Worm (Caenorhabditis elegans) whole organism, early embryonic: Measurements from ENCODE around the gene oac-53.

Source experiments
- B0310.2 ChIP-seq: sonication (generic microtip); optimal IDR thresholded peaks from 2 replicates; lab custom pipeline; 2016; ENCODE audit warnings: mild to moderate bottlenecking, missing genetic modification characterization, missing compliant biosample characterization
- F13C5.2 ChIP-seq: sonication (generic microtip); optimal IDR thresholded peaks from 2 replicates; lab custom pipeline; 2017; ENCODE audit warnings: mild to moderate bottlenecking, missing genetic modification characterization, inconsistent platforms, missing compliant biosample characterization
- aly-1 ChIP-seq: sonication (generic microtip); optimal IDR thresholded peaks from 2 replicates; lab custom pipeline; 2016; ENCODE audit warnings: missing genetic modification characterization, missing compliant biosample characterization
- ama-1 ChIP-seq: fragments of 150-350 bp; optimal IDR thresholded peaks from 2 replicates; lab custom pipeline; 2014
- ceh-13 ChIP-seq: fragments of 200-800 bp; sonication (Bioruptor generic); optimal IDR thresholded peaks from 2 replicates; lab custom pipeline; 2018; ENCODE audit warnings: mild to moderate bottlenecking, missing genetic modification characterization, missing compliant biosample characterization
- ceh-36 ChIP-seq: sonication (generic microtip); optimal IDR thresholded peaks from 2 replicates; lab custom pipeline; 2016; ENCODE audit warnings: missing genetic modification characterization, inconsistent platforms, missing compliant biosample characterization
- ets-7 ChIP-seq: sonication (generic microtip); optimal IDR thresholded peaks from 2 replicates; lab custom pipeline; 2016; ENCODE audit warnings: missing genotype, missing genetic modification characterization, missing compliant biosample characterization
- flt-1 ChIP-seq: fragments of 200-800 bp; sonication (Bioruptor generic); IDR thresholded peaks from 2 replicates; pipeline ENCODE4 v1.3.6; 2022; ENCODE audit warnings: missing genetic modification characterization, missing compliant biosample characterization
- hmbx-1 ChIP-seq: sonication (generic microtip); optimal IDR thresholded peaks from 2 replicates; lab custom pipeline; 2016; ENCODE audit warnings: mild to moderate bottlenecking, missing genetic modification characterization, missing compliant biosample characterization
- hmg-4 ChIP-seq: fragments of 200-800 bp; sonication (Bioruptor generic); optimal IDR thresholded peaks from 2 replicates; lab custom pipeline; 2018; ENCODE audit warnings: mild to moderate bottlenecking, missing genetic modification characterization, missing compliant biosample characterization
- hnd-1 ChIP-seq: sonication (generic microtip); optimal IDR thresholded peaks from 2 replicates; lab custom pipeline; 2016; ENCODE audit warnings: missing genetic modification characterization, missing compliant biosample characterization
- pes-1 ChIP-seq: fragments of 200-800 bp; sonication (Bioruptor generic); IDR thresholded peaks from 2 replicates; pipeline ENCODE4 v1.3.6; 2022; ENCODE audit warnings: missing genetic modification reagents, missing genetic modification characterization, missing compliant biosample characterization
- scrt-1 ChIP-seq: fragments of 200-800 bp; sonication (Bioruptor generic); IDR thresholded peaks from 2 replicates; pipeline ENCODE4 v1.3.6; 2022; ENCODE audit warnings: missing genetic modification characterization, missing compliant biosample characterization
- sea-1 ChIP-seq: fragments of 200-800 bp; sonication (Bioruptor generic); conservative IDR thresholded peaks from 2 replicates; pipeline ENCODE4 v1.3.6; 2022; ENCODE audit warnings: missing genetic modification characterization, missing compliant biosample characterization
- tbx-11 ChIP-seq: fragments of 200-800 bp; sonication (Bioruptor generic); IDR thresholded peaks from 2 replicates; pipeline ENCODE4 v1.3.6; 2022; ENCODE audit warnings: missing genetic modification characterization, missing compliant biosample characterization
- tbx-37 ChIP-seq: fragments of 200-800 bp; sonication (Bioruptor generic); conservative IDR thresholded peaks from 2 replicates; pipeline ENCODE4 v1.3.6; 2022; ENCODE audit warnings: missing genetic modification reagents, missing genetic modification characterization, missing compliant biosample characterization
- tra-4 ChIP-seq: sonication (generic microtip); optimal IDR thresholded peaks from 2 replicates; lab custom pipeline; 2017; ENCODE audit warnings: missing genetic modification characterization, missing compliant biosample characterization

oac-53 gene

DNA sequence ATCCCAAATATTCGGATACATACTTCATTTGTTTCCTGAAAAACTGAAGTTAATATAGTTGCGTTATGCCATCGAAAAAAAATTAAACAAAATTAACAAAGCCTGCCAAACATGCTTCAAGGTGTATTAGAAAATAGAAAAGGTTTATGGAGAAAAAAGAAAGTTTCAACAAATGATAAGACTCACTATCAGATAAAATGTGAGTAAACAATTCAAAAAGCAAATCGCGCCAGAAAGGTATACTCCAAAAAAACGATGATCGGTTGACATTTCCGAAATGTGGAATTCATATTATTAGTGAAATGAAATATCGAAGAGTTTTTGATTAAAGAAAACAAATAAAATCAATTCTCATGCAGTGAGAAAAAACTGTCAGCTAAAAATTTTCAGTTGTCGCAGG lies 6.9 kb downstream of the oac-53 start, which contains the start of gene Y70C5A.3:
Gene Y70C5A.3 (minus strand): TSS at position 50 of the 400 bp plus-strand sequence.
- TF ChIP-seq hmg-4 (GFP tag; lab: Kevin White, UChicago) = no peak

DNA sequence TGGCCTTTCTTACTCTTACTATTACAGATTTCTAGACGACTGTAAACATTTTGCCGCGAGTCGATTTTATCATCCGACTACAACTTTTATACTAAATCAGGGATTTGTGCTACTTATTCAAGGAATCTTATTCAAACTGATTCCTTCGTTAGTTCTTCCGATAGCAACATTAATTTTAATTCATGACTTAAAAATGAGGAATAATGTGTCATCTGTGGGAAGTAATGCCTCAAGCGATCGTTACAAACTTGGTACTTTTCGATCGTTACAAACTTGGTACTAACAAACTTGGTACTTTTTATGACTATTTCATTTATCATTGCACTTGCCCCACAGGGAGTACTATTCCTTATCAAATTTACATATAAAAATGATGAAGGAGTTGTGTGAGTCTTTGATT lies 10.3 kb downstream of the oac-53 start, which contains the start of gene Y70C5A.4:
Gene Y70C5A.4 (plus strand): TSS at position 301 of the 400 bp plus-strand sequence.
- no peak for TF ChIP-seq tbx-37 (GFP tag; lab: Robert Waterston, UW)
- TF ChIP-seq ama-1 = no peak
- no peak for TF ChIP-seq aly-1 (tag; lab: Kevin White, UChicago)
- no peak for TF ChIP-seq ceh-36 (tag; lab: Kevin White, UChicago)
- TF ChIP-seq hmg-4 (GFP tag; lab: Kevin White, UChicago) = no peak
- TF ChIP-seq hmbx-1 (tag; lab: Kevin White, UChicago) = no peak
- TF ChIP-seq tra-4 (tag; lab: Kevin White, UChicago) = no peak
- no peak for TF ChIP-seq ceh-13
- no peak for TF ChIP-seq F13C5.2 (tag; lab: Kevin White, UChicago)
- TF ChIP-seq tbx-11 = no peak
- TF ChIP-seq hnd-1 (tag; lab: Kevin White, UChicago) = no peak
- TF ChIP-seq scrt-1 (GFP tag; lab: Robert Waterston, UW) = no peak
- TF ChIP-seq sea-1 (GFP tag; lab: Robert Waterston, UW) = no peak

DNA sequence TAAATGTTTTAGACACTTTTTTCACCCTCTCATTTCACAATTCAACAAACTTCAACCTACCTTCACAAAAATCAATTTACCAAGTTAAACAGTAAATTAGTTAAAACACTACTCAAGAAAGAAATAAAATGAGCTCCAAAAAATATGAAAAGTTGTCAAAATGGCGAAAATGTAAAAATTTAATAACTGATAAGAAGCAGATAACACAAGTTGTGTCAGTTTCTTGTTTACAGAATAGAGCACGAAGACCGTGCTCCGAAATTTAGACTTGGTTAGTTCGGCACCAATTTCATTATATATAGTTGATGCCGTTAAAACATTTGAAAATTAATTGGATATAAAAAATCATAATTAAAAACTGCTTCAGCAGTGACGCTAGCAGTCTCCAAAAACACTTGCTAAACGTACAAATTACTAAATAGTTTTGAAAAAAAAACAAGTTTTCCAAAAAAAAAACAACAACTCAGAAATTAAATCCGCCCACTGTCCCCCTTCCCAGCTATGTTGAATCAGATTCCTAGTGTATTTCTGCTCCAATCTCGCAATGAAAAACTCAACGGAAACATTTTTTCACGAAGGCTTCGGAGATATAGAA lies 16.9 kb downstream of the oac-53 start, which contains the start of gene srw-54:
Gene srw-54 (plus strand): TSS at position 545 of the 595 bp plus-strand sequence.
- no peak for TF ChIP-seq ets-7
- TF ChIP-seq hmg-4 (GFP tag; lab: Kevin White, UChicago) = no peak
- no peak for TF ChIP-seq hmbx-1 (tag; lab: Kevin White, UChicago)
- TF ChIP-seq sea-1 (GFP tag; lab: Robert Waterston, UW) = no peak
- no peak for TF ChIP-seq scrt-1 (GFP tag; lab: Robert Waterston, UW)
- TF ChIP-seq ceh-36 (tag; lab: Kevin White, UChicago) = no peak
- no peak for TF ChIP-seq ama-1
- no peak for TF ChIP-seq pes-1 (GFP tag; lab: Robert Waterston, UW)
- TF ChIP-seq tra-4 (tag; lab: Kevin White, UChicago) = no peak
- TF ChIP-seq tbx-37 (GFP tag; lab: Robert Waterston, UW) = no peak
- no peak for TF ChIP-seq flt-1
- no peak for TF ChIP-seq F13C5.2 (tag; lab: Kevin White, UChicago)
- TF ChIP-seq B0310.2 (tag; lab: Kevin White, UChicago) = no peak

DNA sequence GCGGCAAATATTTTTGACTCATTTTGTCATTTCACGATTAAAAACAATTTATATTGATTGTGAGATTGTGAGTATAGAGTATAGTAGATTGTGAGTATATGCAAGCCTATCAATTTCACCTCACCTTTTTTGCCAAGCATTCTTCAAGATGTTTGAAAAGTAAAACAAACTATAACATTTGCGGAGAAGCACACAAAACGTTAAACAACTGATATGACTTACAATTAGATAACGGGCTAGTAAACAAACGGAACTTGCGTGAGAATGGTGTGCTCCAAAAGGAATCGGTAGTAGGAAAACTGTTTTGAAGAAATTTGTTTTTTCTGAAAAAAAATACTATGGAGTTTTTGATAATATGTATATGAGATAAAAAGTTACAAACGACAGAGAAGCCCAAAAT lies 17.7 kb downstream of the oac-53 start:
- TF ChIP-seq hnd-1 (tag; lab: Kevin White, UChicago) (no peak), pes-1 (GFP tag; lab: Robert Waterston, UW) (no peak)

DNA sequence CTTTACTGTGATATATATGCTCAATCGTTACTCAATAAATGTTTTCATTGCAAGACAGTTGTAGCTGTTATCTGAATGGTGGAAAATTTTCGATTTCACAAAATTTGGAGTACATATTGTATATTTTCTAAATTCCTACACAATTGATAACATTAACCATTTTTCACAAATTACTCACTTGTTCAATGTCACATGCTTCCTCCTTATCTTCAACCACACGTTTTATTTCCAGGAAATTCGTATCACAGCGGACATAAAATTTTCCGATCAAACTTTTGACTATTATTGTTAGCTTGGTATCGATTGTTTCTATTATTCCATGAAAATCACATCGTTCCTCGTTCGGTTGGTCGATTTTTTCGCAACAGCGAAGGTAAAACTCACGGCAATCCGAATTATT lies 19.3 kb downstream of the oac-53 start:
- TF ChIP-seq ceh-36 (tag; lab: Kevin White, UChicago) = no peak
- no peak for TF ChIP-seq tra-4 (tag; lab: Kevin White, UChicago)
- TF ChIP-seq B0310.2 (tag; lab: Kevin White, UChicago) = no peak
- no peak for TF ChIP-seq hmbx-1 (tag; lab: Kevin White, UChicago)
- no peak for TF ChIP-seq F13C5.2 (tag; lab: Kevin White, UChicago)
- TF ChIP-seq ets-7 = no peak
- TF ChIP-seq ceh-13 = no peak
- TF ChIP-seq pes-1 (GFP tag; lab: Robert Waterston, UW) = no peak
- TF ChIP-seq hnd-1 (tag; lab: Kevin White, UChicago) = no peak
- no peak for TF ChIP-seq tbx-11
- no peak for TF ChIP-seq tbx-37 (GFP tag; lab: Robert Waterston, UW)
- TF ChIP-seq sea-1 (GFP tag; lab: Robert Waterston, UW) = no peak
- no peak for TF ChIP-seq ama-1

DNA sequence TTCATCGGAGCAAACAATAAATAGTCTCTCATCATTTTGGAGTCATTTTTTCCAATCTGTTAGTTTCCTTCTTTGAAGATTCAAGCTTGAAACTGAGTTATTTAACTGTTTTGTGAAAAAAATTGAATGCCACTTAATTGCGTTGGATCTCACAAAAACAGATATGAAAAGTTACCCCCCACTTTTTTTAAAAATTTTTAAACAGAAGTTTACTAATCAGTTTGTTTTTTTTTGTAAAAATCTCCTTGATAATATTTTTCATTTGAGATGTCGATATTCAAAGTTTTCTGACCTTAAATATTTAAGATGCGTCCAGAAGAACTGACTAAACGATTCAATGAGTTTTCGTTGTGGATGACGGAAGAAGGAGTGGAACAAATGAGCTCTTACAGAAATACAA lies 21.5 kb downstream of the oac-53 start, which contains the start of gene Y32B12C.1:
Gene Y32B12C.1 (plus strand): TSS at position 301 of the 400 bp plus-strand sequence.
- no peak for TF ChIP-seq ceh-13

DNA sequence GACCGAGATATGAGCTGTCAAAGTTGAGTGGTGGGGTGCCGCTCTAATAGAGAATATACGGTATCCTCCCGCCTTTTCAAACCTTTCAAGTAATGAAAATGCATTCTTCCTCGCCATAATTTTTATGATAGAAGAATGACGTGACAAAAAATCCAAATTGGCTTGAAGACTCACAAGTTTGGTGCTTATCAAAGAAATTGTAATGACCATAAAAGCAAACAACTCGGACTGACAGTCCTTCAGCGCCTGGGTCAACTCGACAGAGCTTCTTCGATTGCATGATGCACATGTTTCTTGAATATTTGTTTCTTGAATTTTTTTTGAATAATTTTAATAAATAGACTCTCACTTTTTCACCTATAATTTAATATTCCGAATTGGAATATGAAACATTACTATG lies 22.3 kb downstream of the oac-53 start:
- TF ChIP-seq tra-4 (tag; lab: Kevin White, UChicago) = no peak
- no peak for TF ChIP-seq hmbx-1 (tag; lab: Kevin White, UChicago)
- no peak for TF ChIP-seq ets-7
- no peak for TF ChIP-seq tbx-11

DNA sequence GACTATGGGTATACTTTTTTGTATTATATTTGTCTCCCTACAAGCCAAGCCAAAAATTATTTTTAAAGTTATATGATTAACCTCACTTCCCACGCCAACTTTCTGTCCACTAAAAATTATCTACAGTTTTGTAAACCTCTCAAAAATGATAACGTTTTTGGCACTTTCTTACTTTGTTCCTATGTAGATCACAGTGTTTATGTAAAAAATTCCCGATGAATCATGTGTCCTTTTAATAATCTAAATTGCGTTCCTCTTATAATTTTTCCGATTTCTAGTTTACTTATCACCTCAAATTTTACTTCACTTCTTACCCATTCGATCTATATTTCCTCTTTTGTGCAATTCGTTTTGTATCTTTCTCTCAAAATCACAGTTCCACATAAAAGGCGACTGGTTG lies 23.5 kb downstream of the oac-53 start:
- TF ChIP-seq sea-1 (GFP tag; lab: Robert Waterston, UW) = no peak
- TF ChIP-seq ceh-13 = no peak
- TF ChIP-seq hnd-1 (tag; lab: Kevin White, UChicago) = no peak
- TF ChIP-seq F13C5.2 (tag; lab: Kevin White, UChicago) = no peak

DNA sequence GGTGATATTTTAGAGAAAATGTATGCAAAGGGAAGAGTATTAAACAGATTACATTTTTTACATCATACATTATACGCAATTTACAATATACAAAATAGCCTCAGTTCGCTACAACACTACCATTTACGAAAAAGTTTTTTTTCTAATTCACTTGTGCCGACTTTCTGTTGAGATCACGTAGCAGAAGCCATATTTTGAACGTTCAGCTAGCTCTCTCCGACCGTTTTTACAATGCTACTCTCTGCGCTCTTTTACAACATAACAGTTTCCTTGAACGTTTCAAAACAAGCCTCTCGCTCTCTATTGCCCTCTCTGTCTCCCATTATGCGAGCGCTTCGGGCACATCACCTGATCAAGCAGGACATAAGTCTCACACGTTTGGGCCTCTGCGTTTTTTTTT lies 24.7 kb downstream of the oac-53 start, which contains the start of gene T03E6.8:
Gene T03E6.8 (minus strand): TSS at position 101 of the 400 bp plus-strand sequence.
- TF ChIP-seq scrt-1 (GFP tag; lab: Robert Waterston, UW) (no peak), tbx-37 (GFP tag; lab: Robert Waterston, UW) (no peak)
